Worm (Caenorhabditis elegans): ENCODE results near the gene T25B9.12.

DNA sequence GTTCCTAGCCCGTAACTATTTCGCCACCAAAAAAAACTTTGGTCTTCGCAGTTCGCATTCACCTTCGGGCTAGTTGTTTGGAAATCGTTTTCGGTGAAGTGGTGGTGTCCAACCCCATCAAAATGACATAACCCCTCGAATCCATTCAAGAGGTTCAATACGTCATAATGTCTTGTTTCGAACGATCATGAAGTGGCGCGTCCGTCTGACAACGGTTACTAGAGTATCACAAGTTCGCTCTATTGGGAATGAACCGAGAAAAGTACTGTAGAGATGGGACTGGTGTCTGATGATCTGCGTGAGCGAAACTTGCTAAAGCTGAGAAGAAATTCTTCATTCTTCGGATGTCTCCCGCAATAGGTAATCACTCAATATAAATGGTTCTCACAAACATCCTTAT, 37.4 kb upstream of the T25B9.12 start, which contains the start of gene ZC168.2:
- TF ChIP-seq ama-1 (optimal IDR thresholded peaks at IDR 0.05) (no peak), pes-1 (GFP tag; IDR thresholded peaks at IDR 0.05) (no peak), ceh-13 (GFP tag; optimal IDR thresholded peaks at IDR 0.05) (no peak), aly-1 (tag; optimal IDR thresholded peaks at IDR 0.05) (no peak), tbx-11 (GFP tag; IDR thresholded peaks at IDR 0.05) (no peak), hmbx-1 (tag; optimal IDR thresholded peaks at IDR 0.05) (no peak)
